Worm (Caenorhabditis elegans) whole organism, young adult: Measurements from ENCODE around the gene vha-15.

Source experiments
- sdz-38 ChIP-seq: sonication (generic microtip); optimal IDR thresholded peaks from 2 replicates; lab custom pipeline; 2016; ENCODE audit warnings: missing genotype, missing genetic modification characterization, missing compliant biosample characterization
- ztf-6 ChIP-seq: fragments of 200-800 bp; sonication (Bioruptor generic); IDR thresholded peaks from 2 replicates; pipeline ENCODE4 v1.3.6; 2022; ENCODE audit warnings: missing genetic modification reagents, missing genetic modification characterization, missing compliant biosample characterization

ce11 chrX:2233929-2234328, 3.8 kb upstream of the vha-15 start, which contains the start of gene T14F9.2:
- TF ChIP-seq sdz-38 (tag; lab: Kevin White, UChicago) (no peak), ztf-6 (GFP tag; lab: Robert Waterston, UW) (no peak)
